Worm (Caenorhabditis elegans) whole organism, L4 larva: ENCODE data around the gene K07D4.6.

Source experiments
- D1046.2 ChIP-seq: fragments of 200-800 bp; sonication (Bioruptor generic); IDR thresholded peaks from 2 replicates; pipeline ENCODE4 v1.3.6; 2022; ENCODE audit warnings: missing genetic modification characterization, missing compliant biosample characterization
- F37D6.2 ChIP-seq: sonication (generic microtip); optimal IDR thresholded peaks from 2 replicates; lab custom pipeline; 2016; ENCODE audit warnings: mild to moderate bottlenecking, missing genetic modification characterization, missing compliant biosample characterization
- F44E2.7 ChIP-seq: fragments of 200-800 bp; sonication (Bioruptor generic); IDR thresholded peaks from 2 replicates; pipeline ENCODE4 v2.1.2; 2022; ENCODE audit warnings: missing genetic modification characterization, missing compliant biosample characterization
- T26A8.4 ChIP-seq: fragments of 200-800 bp; sonication (Bioruptor generic); IDR thresholded peaks from 2 replicates; pipeline ENCODE4 v1.3.6; 2022; ENCODE audit warnings: missing genetic modification characterization, missing compliant biosample characterization
- Y105C5A.15 ChIP-seq: fragments of 200-800 bp; sonication (Bioruptor generic); IDR thresholded peaks from 2 replicates; pipeline ENCODE4 v1.3.6; 2022; ENCODE audit warnings: missing genetic modification characterization, missing compliant biosample characterization
- Y48G9A.11 ChIP-seq: fragments of 200-800 bp; sonication (Bioruptor generic); IDR thresholded peaks from 2 replicates; pipeline ENCODE4 v1.3.6; 2022; ENCODE audit warnings: missing genetic modification reagents, missing genetic modification characterization, missing compliant biosample characterization
- Y75B8A.6 ChIP-seq: fragments of 200-800 bp; sonication (Bioruptor generic); IDR thresholded peaks from 2 replicates; pipeline ENCODE4 v1.3.6; 2022; ENCODE audit warnings: missing genetic modification reagents, missing genetic modification characterization, missing compliant biosample characterization
- ZK337.2 ChIP-seq: fragments of 200-800 bp; sonication (Bioruptor generic); IDR thresholded peaks from 2 replicates; pipeline ENCODE4 v1.3.6; 2022; ENCODE audit warnings: missing genetic modification reagents, missing genetic modification characterization, missing compliant biosample characterization
- ZK546.5 ChIP-seq, 2 experiments: sonication (generic microtip); optimal IDR thresholded peaks; 2 replicates each; lab custom pipeline; 2017; ENCODE audit warnings: missing biosample characterization in 2 of 2, missing genetic modification characterization in 2 of 2
- aha-1 ChIP-seq: fragments of 150-350 bp; peaks from one replicate; lab custom pipeline; 2014; ENCODE audit warnings: missing biosample characterization, missing genetic modification characterization
- aly-2 ChIP-seq: sonication (generic microtip); optimal IDR thresholded peaks from 2 replicates; lab custom pipeline; 2018; ENCODE audit warnings: missing biosample characterization, missing genetic modification characterization
- arid-1 ChIP-seq: fragments of 200-800 bp; sonication (Bioruptor generic); conservative IDR thresholded peaks from 2 replicates; pipeline ENCODE4 v1.3.6; 2022; ENCODE audit warnings: missing genetic modification reagents, missing genetic modification characterization, missing compliant biosample characterization
- ceh-62 ChIP-seq: sonication (generic microtip); optimal IDR thresholded peaks from 2 replicates; lab custom pipeline; 2017; ENCODE audit warnings: missing biosample characterization, missing genetic modification characterization
- ctbp-1 ChIP-seq: fragments of 200-800 bp; sonication (Bioruptor generic); IDR thresholded peaks from 2 replicates; pipeline ENCODE4 v1.3.6; 2022; ENCODE audit warnings: missing genetic modification reagents, missing genetic modification characterization, missing compliant biosample characterization
- daf-19 ChIP-seq: fragments of 200-800 bp; sonication (Bioruptor generic); conservative IDR thresholded peaks from 2 replicates; pipeline ENCODE4 v1.3.6; 2022; ENCODE audit warnings: missing genetic modification characterization, missing compliant biosample characterization
- dmd-6 ChIP-seq: fragments of 200-800 bp; sonication (Bioruptor generic); IDR thresholded peaks from 2 replicates; pipeline ENCODE4 v1.3.6; 2022; ENCODE audit warnings: missing genetic modification reagents, missing genetic modification characterization, missing compliant biosample characterization
- dpl-1 ChIP-seq: fragments of 150-350 bp; optimal IDR thresholded peaks from 2 replicates; lab custom pipeline; 2014; ENCODE audit warnings: missing biosample characterization, missing genetic modification reagents, missing genetic modification characterization
- duxl-1 ChIP-seq: sonication (generic microtip); optimal IDR thresholded peaks from 2 replicates; lab custom pipeline; 2016; ENCODE audit warnings: mild to moderate bottlenecking, missing genetic modification characterization, moderate library complexity, missing compliant biosample characterization; ENCODE audit not compliant: poor library complexity
- dve-1 ChIP-seq: sonication (generic microtip); optimal IDR thresholded peaks from 2 replicates; lab custom pipeline; 2017; ENCODE audit warnings: antibody characterized with exemption, mild to moderate bottlenecking, missing genetic modification characterization, missing compliant biosample characterization; ENCODE audit not compliant: insufficient read depth
- egl-43 ChIP-seq: fragments of 200-800 bp; sonication (Bioruptor generic); IDR thresholded peaks from 2 replicates; pipeline ENCODE4 v1.3.6; 2022; ENCODE audit warnings: missing genetic modification reagents, missing genetic modification characterization, missing compliant biosample characterization
- hlh-30 ChIP-seq: sonication (generic microtip); optimal IDR thresholded peaks from 2 replicates; lab custom pipeline; 2017; ENCODE audit warnings: antibody characterized with exemption, mild to moderate bottlenecking, missing genetic modification characterization, missing compliant biosample characterization; ENCODE audit not compliant: insufficient read depth
- jun-1 ChIP-seq: fragments of 150-350 bp; optimal IDR thresholded peaks from 2 replicates; lab custom pipeline; 2014; ENCODE audit warnings: missing biosample characterization, missing genetic modification reagents, missing genetic modification characterization
- lin-13 ChIP-seq: fragments of 150-350 bp; optimal IDR thresholded peaks from 2 replicates; lab custom pipeline; 2014; ENCODE audit warnings: missing biosample characterization, missing genetic modification reagents, missing genetic modification characterization
- lin-38 ChIP-seq: fragments of 200-800 bp; sonication (Bioruptor generic); IDR thresholded peaks from 2 replicates; pipeline ENCODE4 v1.3.6; 2022; ENCODE audit warnings: missing genetic modification reagents, missing genetic modification characterization, missing compliant biosample characterization
- lsy-2 ChIP-seq, 2 experiments: fragments of 150-350 bp in 1 of 2; sonication (generic microtip) in 1 of 2; optimal IDR thresholded peaks; 2 replicates each; lab custom pipeline; 2014 to 2017; ENCODE audit warnings: missing biosample characterization in 2 of 2, missing genetic modification characterization in 2 of 2
- mdl-1 ChIP-seq, 2 experiments: fragments of 150-350 bp in 1 of 2; sonication (generic microtip) in 1 of 2; optimal IDR thresholded peaks; 2 replicates each; lab custom pipeline; 2014 to 2017; ENCODE audit warnings: missing biosample characterization in 2 of 2, missing genetic modification characterization in 2 of 2
- mep-1 ChIP-seq: fragments of 150-350 bp; sonication (generic microtip); optimal IDR thresholded peaks from 3 replicates; lab custom pipeline; 2014; ENCODE audit warnings: missing biosample characterization, missing genetic modification characterization
- mxl-2 ChIP-seq: fragments of 200-800 bp; sonication (Bioruptor generic); conservative IDR thresholded peaks from 2 replicates; pipeline ENCODE4 v1.3.6; 2022; ENCODE audit warnings: missing genetic modification reagents, missing genetic modification characterization, missing compliant biosample characterization
- mxl-3 ChIP-seq: fragments of 200-800 bp; sonication (Bioruptor generic); optimal IDR thresholded peaks from 2 replicates; lab custom pipeline; 2018; ENCODE audit warnings: mild to moderate bottlenecking, missing genetic modification characterization, missing compliant biosample characterization
- nhr-102 ChIP-seq: sonication (generic microtip); optimal IDR thresholded peaks from 2 replicates; lab custom pipeline; 2016; ENCODE audit warnings: mild to moderate bottlenecking, missing genetic modification characterization, moderate library complexity, missing compliant biosample characterization
- nhr-11 ChIP-seq: fragments of 150-350 bp; optimal IDR thresholded peaks from 2 replicates; lab custom pipeline; 2014; ENCODE audit warnings: missing biosample characterization, missing genetic modification characterization
- nhr-237 ChIP-seq: sonication (generic microtip); optimal IDR thresholded peaks from 2 replicates; lab custom pipeline; 2017; ENCODE audit warnings: missing biosample characterization, missing genetic modification characterization
- nhr-28 ChIP-seq: fragments of 150-350 bp; optimal IDR thresholded peaks from 2 replicates; lab custom pipeline; 2014; ENCODE audit warnings: missing biosample characterization, missing genetic modification characterization
- nhr-48 ChIP-seq: sonication (generic microtip); optimal IDR thresholded peaks from 2 replicates; lab custom pipeline; 2016; ENCODE audit warnings: mild to moderate bottlenecking, missing genetic modification characterization, missing compliant biosample characterization
- nhr-6 ChIP-seq: fragments of 150-350 bp; optimal IDR thresholded peaks from 2 replicates; lab custom pipeline; 2014; ENCODE audit warnings: missing biosample characterization, missing genetic modification characterization
- nhr-77 ChIP-seq: fragments of 150-350 bp; optimal IDR thresholded peaks from 2 replicates; lab custom pipeline; 2014; ENCODE audit warnings: missing biosample characterization, missing genetic modification characterization
- pha-4 ChIP-seq, 2 experiments: fragments of 150-350 bp in 1 of 2; fragments of 200-800 bp in 1 of 2; sonication (Bioruptor generic) in 1 of 2; IDR thresholded peaks in 1 of 2; optimal IDR thresholded peaks in 1 of 2; 2 replicates each; pipeline versions ENCODE4 v1.3.6 to Lab custom; 2014 to 2022; ENCODE audit warnings: missing genetic modification characterization in 2 of 2, missing genetic modification reagents in 2 of 2, missing biosample characterization in 1 of 2, missing compliant biosample characterization in 1 of 2
- php-3 ChIP-seq: fragments of 200-800 bp; sonication (Bioruptor generic); IDR thresholded peaks from 2 replicates; pipeline ENCODE4 v1.3.6; 2022; ENCODE audit warnings: missing genetic modification reagents, missing genetic modification characterization, missing compliant biosample characterization
- rbr-2 ChIP-seq: sonication (generic microtip); optimal IDR thresholded peaks from 2 replicates; lab custom pipeline; 2016; ENCODE audit warnings: missing genotype, missing genetic modification characterization, missing compliant biosample characterization
- saeg-2 ChIP-seq: fragments of 200-800 bp; sonication (Bioruptor generic); IDR thresholded peaks from 2 replicates; pipeline ENCODE4 v1.3.6; 2022; ENCODE audit warnings: missing genetic modification reagents, missing genetic modification characterization, missing compliant biosample characterization
- snpc-4 ChIP-seq: fragments of 150-350 bp; optimal IDR thresholded peaks from 2 replicates; lab custom pipeline; 2014; ENCODE audit warnings: missing biosample characterization, missing genetic modification characterization
- spr-1 ChIP-seq: sonication (generic microtip); optimal IDR thresholded peaks from 2 replicates; lab custom pipeline; 2016; ENCODE audit warnings: mild to moderate bottlenecking, missing genetic modification characterization, missing compliant biosample characterization
- tra-1 ChIP-seq: fragments of 200-800 bp; sonication (Bioruptor generic); IDR thresholded peaks from 2 replicates; pipeline ENCODE4 v1.3.6; 2022; ENCODE audit warnings: missing genetic modification reagents, missing genetic modification characterization, missing compliant biosample characterization
- unc-130 ChIP-seq: sonication (generic microtip); optimal IDR thresholded peaks from 2 replicates; lab custom pipeline; 2016; ENCODE audit warnings: missing genetic modification reagents, missing genetic modification characterization, missing compliant biosample characterization
- zfp-3 ChIP-seq: fragments of 200-800 bp; sonication (Bioruptor generic); conservative IDR thresholded peaks from 2 replicates; pipeline ENCODE4 v1.3.6; 2022; ENCODE audit warnings: missing genetic modification reagents, missing genetic modification characterization, missing compliant biosample characterization

K07D4.6 gene

DNA sequence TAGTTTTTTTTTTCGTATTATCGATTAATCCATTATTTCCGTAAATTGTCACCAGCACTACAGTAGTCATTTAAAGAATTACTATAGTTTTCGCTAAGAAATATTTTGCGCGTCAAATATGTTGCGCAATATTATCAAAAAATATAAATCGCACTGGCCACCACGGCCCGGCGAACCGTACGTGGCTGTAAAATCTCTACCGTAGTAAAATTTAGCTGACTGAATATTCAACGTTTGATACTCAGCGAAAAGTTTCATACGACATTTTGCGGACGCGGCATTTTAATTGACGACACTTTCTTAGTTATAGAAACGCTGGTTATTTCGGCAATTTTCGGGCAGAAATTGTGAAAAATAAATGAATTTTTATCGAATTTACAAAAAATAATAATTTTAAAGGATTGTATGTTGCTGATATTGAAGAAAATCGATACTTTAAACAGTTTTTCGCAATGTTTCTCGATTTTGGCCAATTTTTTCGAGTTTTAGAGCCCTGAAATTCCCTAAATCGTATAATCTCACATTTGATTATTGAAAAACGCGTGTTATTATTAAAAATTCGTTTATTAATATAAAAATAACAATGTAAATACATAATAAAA lies 29.4 kb upstream of the K07D4.6 start (continued):
- TF ChIP-seq Y48G9A.11 (peak; percentile 95), egl-43 (GFP tag; lab: Robert Waterston, UW) (peak; percentile 93), lsy-2 (tag; optimal IDR thresholded peaks at IDR 0.05; lab: Kevin White, UChicago) (peak; percentile 48 to 74), saeg-2 (peak; percentile 96), arid-1 (GFP tag; lab: Robert Waterston, UW) (peak; percentile 94), Y75B8A.6 (GFP tag; lab: Robert Waterston, UW) (peak; percentile 98), mep-1 (tag; lab: Kevin White, UChicago) (peak; percentile 28), spr-1 (tag; lab: Kevin White, UChicago) (peak; percentile 68), dmd-6 (GFP tag; lab: Robert Waterston, UW) (peak; percentile 99), ZK337.2 (GFP tag; lab: Robert Waterston, UW) (peak; percentile 99)

ce11 chrII:4045396-4045795 lies 26.9 kb upstream of the K07D4.6 start, which contains the start of gene K07D4.2:
Gene K07D4.2 (minus strand): TSS chrII:4045496.
- TF ChIP-seq lin-38 (GFP tag; lab: Robert Waterston, UW): no peak

DNA sequence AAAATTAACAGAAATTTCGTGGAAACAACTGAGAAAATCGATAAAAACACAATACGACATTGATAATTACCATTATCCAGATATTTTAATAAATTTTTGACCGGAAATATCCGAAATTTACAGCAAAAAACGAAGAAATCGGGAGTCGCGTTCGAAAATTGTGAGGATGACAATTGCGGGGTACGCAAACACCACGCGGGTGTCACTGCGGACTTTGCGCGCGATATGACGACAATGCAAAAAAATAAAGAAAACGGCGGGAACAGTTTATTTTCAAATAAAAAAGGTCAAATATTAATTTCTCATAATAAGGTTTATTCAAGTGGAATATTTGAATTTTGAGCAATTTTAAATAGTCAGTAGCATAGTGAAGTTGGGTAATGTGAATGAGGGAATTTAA lies 25.8 kb upstream of the K07D4.6 start, which contains the start of gene rpn-11:
TSS of gene rpn-11 (minus strand) at position 198 of the 400 bp plus-strand sequence.
- 0 out of 2 replicates have a peak, but pooled peaks have one; percentile 28 for TF ChIP-seq mxl-2 (GFP tag; lab: Robert Waterston, UW)
- TF ChIP-seq dve-1 (tag; lab: Kevin White, UChicago): peak; percentile 77
- TF ChIP-seq tra-1 (GFP tag; lab: Robert Waterston, UW): peak; percentile 70; the same call in 1 of the 2 replicates
- TF ChIP-seq nhr-11 (tag; lab: Kevin White, UChicago): peak; percentile 51
- peak; percentile 85 for TF ChIP-seq mep-1 (tag; lab: Kevin White, UChicago)
- TF ChIP-seq Y105C5A.15 (GFP tag; lab: Robert Waterston, UW): no peak
- peak; percentile 82 for TF ChIP-seq duxl-1 (tag; lab: Kevin White, UChicago)
- TF ChIP-seq aha-1: peak; percentile 96
- peak; percentile 77 for TF ChIP-seq hlh-30 (tag; lab: Kevin White, UChicago)
- TF ChIP-seq nhr-48 (tag; lab: Kevin White, UChicago): peak; percentile 63
- TF ChIP-seq dmd-6 (GFP tag; lab: Robert Waterston, UW): peak; percentile 77
- TF ChIP-seq lsy-2 (tag; optimal IDR thresholded peaks at IDR 0.05; lab: Kevin White, UChicago): peak; percentile 81 to 97
- TF ChIP-seq jun-1: peak; percentile 54
- TF ChIP-seq dpl-1 (GFP tag; lab: Kevin White, UChicago): peak; percentile 97
- peak; percentile 81 for TF ChIP-seq lin-13 (GFP tag; lab: Kevin White, UChicago)
- TF ChIP-seq pha-4 (GFP tag; IDR thresholded peaks at IDR 0.05; lab: Robert Waterston, UW): peak; percentile 59; the same call in 1 of the 2 replicates
- no peak for TF ChIP-seq pha-4 (tag; optimal IDR thresholded peaks at IDR 0.05; lab: Kevin White, UChicago)
- TF ChIP-seq T26A8.4 (GFP tag; lab: Robert Waterston, UW): peak; percentile 88
- peak; percentile 49; the same call in 1 of the 2 replicates for TF ChIP-seq ZK337.2 (GFP tag; lab: Robert Waterston, UW)
- peak; percentile 79 for TF ChIP-seq nhr-102
- TF ChIP-seq ZK546.5 (tag; optimal IDR thresholded peaks at IDR 0.05; lab: Kevin White, UChicago): no peak
- peak; percentile 54 for TF ChIP-seq F37D6.2 (tag; lab: Kevin White, UChicago)
- peak; percentile 60 for TF ChIP-seq unc-130 (GFP tag; lab: Kevin White, UChicago)
- no peak for TF ChIP-seq aly-2 (tag; lab: Kevin White, UChicago)
- no peak for TF ChIP-seq F44E2.7 (GFP tag; lab: Robert Waterston, UW)
- TF ChIP-seq mdl-1 (tag; optimal IDR thresholded peaks at IDR 0.05; lab: Kevin White, UChicago): peak in 1 of 2 experiments; percentile 83
- no peak for TF ChIP-seq ceh-62
- TF ChIP-seq zfp-3 (GFP tag; lab: Robert Waterston, UW): peak; percentile 92
- TF ChIP-seq nhr-28 (tag; lab: Kevin White, UChicago): peak; percentile 41
- 0 out of 2 replicates have a peak, but pooled peaks have one; percentile 39 for TF ChIP-seq daf-19
- peak; percentile 41; the same call in 1 of the 2 replicates for TF ChIP-seq ctbp-1 (GFP tag; lab: Robert Waterston, UW)
- peak; percentile 90 for TF ChIP-seq rbr-2 (tag; lab: Kevin White, UChicago)
- TF ChIP-seq nhr-237: no peak
- TF ChIP-seq nhr-77 (tag; lab: Kevin White, UChicago): peak; percentile 66
- peak; percentile 60; the same call in 1 of the 2 replicates for TF ChIP-seq php-3 (GFP tag; lab: Robert Waterston, UW)
- TF ChIP-seq spr-1 (tag; lab: Kevin White, UChicago): peak; percentile 50
- TF ChIP-seq nhr-6 (tag; lab: Kevin White, UChicago): peak; percentile 44
- TF ChIP-seq D1046.2 (GFP tag; lab: Robert Waterston, UW): no peak
- TF ChIP-seq snpc-4 (tag; lab: Kevin White, UChicago): no peak
- peak; percentile 60 for TF ChIP-seq mxl-3 (GFP tag; lab: Kevin White, UChicago)
